Worm (Caenorhabditis elegans) whole organism, mixed stage, embryonic: ENCODE results near the gene Y43F8B.23.

Experiments used
- mls-2 ChIP-seq: sonication (generic microtip); optimal IDR thresholded peaks from 2 replicates; lab custom pipeline; 2016; ENCODE audit warnings: mild to moderate bottlenecking, missing genetic modification characterization, moderate library complexity, missing compliant biosample characterization
- sem-2 ChIP-seq: fragments of 200-800 bp; sonication (Bioruptor generic); optimal IDR thresholded peaks from 2 replicates; lab custom pipeline; 2018; ENCODE audit warnings: mild to moderate bottlenecking, missing genetic modification characterization, missing compliant biosample characterization
- zip-8 ChIP-seq: fragments of 150-350 bp; optimal IDR thresholded peaks from 2 replicates; lab custom pipeline; 2014; ENCODE audit warnings: missing biosample characterization, missing genetic modification characterization

DNA sequence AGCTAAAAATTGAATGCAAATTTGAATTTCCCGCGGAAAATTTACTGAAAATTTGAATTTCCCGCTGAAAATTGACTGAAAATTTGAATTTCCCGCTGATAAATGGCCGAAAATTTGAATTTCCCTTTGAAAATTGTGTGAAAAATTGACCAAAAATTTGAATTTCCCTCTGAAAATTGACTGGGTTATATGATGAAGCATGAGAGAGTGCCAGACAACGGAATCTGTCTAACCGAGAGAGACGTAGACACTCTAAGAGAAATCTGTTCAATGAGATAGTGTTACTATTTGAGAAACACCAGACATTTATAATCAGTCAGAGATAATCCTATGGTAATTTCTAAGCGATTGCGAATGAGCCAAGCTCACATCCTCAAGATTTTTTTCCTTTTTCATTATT lies 9.9 kb upstream of the Y43F8B.23 start:
- TF ChIP-seq zip-8 (no peak), mls-2 (no peak), sem-2 (no peak)
